Worm (Caenorhabditis elegans) whole organism, L3 larva: Measurements from ENCODE around the gene T01D1.8.
A peak's percentile ranks its signal among the peaks of the same experiment; 100 is the strongest.

ENCODE experiments used
- R02D3.7 ChIP-seq: fragments of 150-350 bp; optimal IDR thresholded peaks from 2 replicates; lab custom pipeline; 2014; ENCODE audit warnings: missing biosample characterization, missing genetic modification characterization
- ZK546.5 ChIP-seq: sonication (generic microtip); optimal IDR thresholded peaks from 2 replicates; lab custom pipeline; 2017; ENCODE audit warnings: missing biosample characterization, missing genetic modification characterization
- aly-2 ChIP-seq: fragments of 150-350 bp; optimal IDR thresholded peaks from 2 replicates; lab custom pipeline; 2014; ENCODE audit warnings: missing biosample characterization, missing genetic modification characterization
- ama-1 ChIP-seq: fragments of 150-350 bp; optimal IDR thresholded peaks from 2 replicates; lab custom pipeline; 2018
- ceh-16 ChIP-seq: sonication (generic microtip); optimal IDR thresholded peaks from 2 replicates; lab custom pipeline; 2017; ENCODE audit warnings: missing biosample characterization, missing genetic modification characterization
- ceh-28 ChIP-seq: fragments of 150-350 bp; optimal IDR thresholded peaks from 2 replicates; lab custom pipeline; 2014; ENCODE audit warnings: missing biosample characterization, missing genetic modification reagents, missing genetic modification characterization
- ceh-82 ChIP-seq: fragments of 150-350 bp; optimal IDR thresholded peaks from 2 replicates; lab custom pipeline; 2014; ENCODE audit warnings: missing biosample characterization, missing genetic modification characterization
- ceh-9 ChIP-seq: sonication (generic microtip); optimal IDR thresholded peaks from 2 replicates; lab custom pipeline; 2018; ENCODE audit warnings: missing biosample characterization, missing genetic modification characterization
- daf-12 ChIP-seq: fragments of 150-350 bp; optimal IDR thresholded peaks from 2 replicates; lab custom pipeline; 2014; ENCODE audit warnings: missing biosample characterization, missing genetic modification reagents, missing genetic modification characterization
- egl-27 ChIP-seq: sonication (generic microtip); optimal IDR thresholded peaks from 4 replicates; lab custom pipeline; 2017; ENCODE audit warnings: missing biosample characterization, missing genetic modification reagents, missing genetic modification characterization
- egl-5 ChIP-seq: fragments of 150-350 bp; optimal IDR thresholded peaks from 2 replicates; lab custom pipeline; 2017; ENCODE audit warnings: missing biosample characterization, missing genetic modification reagents, missing genetic modification characterization, inconsistent platforms
- elt-1 ChIP-seq: fragments of 150-350 bp; optimal IDR thresholded peaks from 2 replicates; lab custom pipeline; 2014; ENCODE audit warnings: missing biosample characterization, missing genetic modification characterization
- elt-2 ChIP-seq: sonication (generic microtip); optimal IDR thresholded peaks from 2 replicates; lab custom pipeline; 2016; ENCODE audit warnings: missing genetic modification reagents, mild to moderate bottlenecking, missing genetic modification characterization, missing compliant biosample characterization
- elt-3 ChIP-seq, 3 experiments: fragments of 150-350 bp in 1 of 3; sonication (generic microtip) in 2 of 3; optimal IDR thresholded peaks; 2 replicates in 2 of 3; 4 replicates in 1 of 3; lab custom pipeline; 2014 to 2017; ENCODE audit warnings: missing biosample characterization in 3 of 3, missing genetic modification characterization in 3 of 3
- eor-1 ChIP-seq, 2 experiments: fragments of 150-350 bp; optimal IDR thresholded peaks; 2 replicates each; lab custom pipeline; 2014 to 2018; ENCODE audit warnings: missing biosample characterization in 2 of 2, missing genetic modification characterization in 2 of 2
- fkh-10 ChIP-seq: sonication (generic microtip); optimal IDR thresholded peaks from 2 replicates; lab custom pipeline; 2017; ENCODE audit warnings: missing biosample characterization, missing genetic modification reagents, missing genetic modification characterization
- fkh-2 ChIP-seq: fragments of 150-350 bp; optimal IDR thresholded peaks from 2 replicates; lab custom pipeline; 2014; ENCODE audit warnings: missing biosample characterization, missing genetic modification reagents, missing genetic modification characterization
- fos-1 ChIP-seq: fragments of 150-350 bp; optimal IDR thresholded peaks from 2 replicates; lab custom pipeline; 2014; ENCODE audit warnings: missing biosample characterization, missing genetic modification characterization
- hmg-11 ChIP-seq: sonication (generic microtip); optimal IDR thresholded peaks from 2 replicates; lab custom pipeline; 2016; ENCODE audit warnings: missing genetic modification characterization, missing compliant biosample characterization
- jun-1 ChIP-seq: fragments of 150-350 bp; optimal IDR thresholded peaks from 2 replicates; lab custom pipeline; 2014; ENCODE audit warnings: missing biosample characterization, missing genetic modification reagents, missing genetic modification characterization
- lin-15B ChIP-seq: fragments of 150-350 bp; optimal IDR thresholded peaks from 2 replicates; lab custom pipeline; 2014; ENCODE audit warnings: missing biosample characterization, missing genetic modification characterization
- lin-39 ChIP-seq: fragments of 150-350 bp; optimal IDR thresholded peaks from 2 replicates; lab custom pipeline; 2018; ENCODE audit warnings: missing biosample characterization, missing genetic modification reagents, missing genetic modification characterization
- lsy-12 ChIP-seq: sonication (generic microtip); optimal IDR thresholded peaks from 2 replicates; lab custom pipeline; 2016; ENCODE audit warnings: mild to moderate bottlenecking, missing genetic modification characterization, missing compliant biosample characterization
- mdl-1 ChIP-seq: fragments of 150-350 bp; optimal IDR thresholded peaks from 2 replicates; lab custom pipeline; 2014; ENCODE audit warnings: missing biosample characterization, missing genetic modification characterization
- mml-1 ChIP-seq: fragments of 150-350 bp; sonication (generic microtip); optimal IDR thresholded peaks from 3 replicates; lab custom pipeline; 2014; ENCODE audit warnings: missing biosample characterization, missing genetic modification characterization
- nfya-1 ChIP-seq: sonication (generic microtip); optimal IDR thresholded peaks from 2 replicates; lab custom pipeline; 2017; ENCODE audit warnings: missing genetic modification characterization, mild to moderate bottlenecking, missing compliant biosample characterization, antibody characterized with exemption, moderate library complexity; ENCODE audit not compliant: insufficient read depth
- nhr-11 ChIP-seq: fragments of 150-350 bp; optimal IDR thresholded peaks from 2 replicates; lab custom pipeline; 2014; ENCODE audit warnings: missing biosample characterization, missing genetic modification characterization
- nhr-12 ChIP-seq: fragments of 150-350 bp; optimal IDR thresholded peaks from 2 replicates; lab custom pipeline; 2014; ENCODE audit warnings: missing biosample characterization, missing genetic modification characterization
- nhr-23 ChIP-seq: fragments of 150-350 bp; optimal IDR thresholded peaks from 2 replicates; lab custom pipeline; 2014; ENCODE audit warnings: missing biosample characterization, missing genetic modification reagents, missing genetic modification characterization
- nhr-237 ChIP-seq: fragments of 150-350 bp; optimal IDR thresholded peaks from 2 replicates; lab custom pipeline; 2014; ENCODE audit warnings: missing biosample characterization, missing genetic modification characterization
- nhr-25 ChIP-seq: sonication (generic microtip); optimal IDR thresholded peaks from 2 replicates; lab custom pipeline; 2017; ENCODE audit warnings: missing biosample characterization, missing genetic modification characterization
- nhr-28 ChIP-seq: fragments of 150-350 bp; optimal IDR thresholded peaks from 2 replicates; lab custom pipeline; 2014; ENCODE audit warnings: missing biosample characterization, missing genetic modification characterization
- nhr-43 ChIP-seq: sonication (generic microtip); optimal IDR thresholded peaks from 2 replicates; lab custom pipeline; 2016; ENCODE audit warnings: mild to moderate bottlenecking, missing genetic modification characterization, missing compliant biosample characterization; ENCODE audit not compliant: poor library complexity, severe bottlenecking
- nhr-76 ChIP-seq: fragments of 150-350 bp; sonication (generic microtip); optimal IDR thresholded peaks from 5 replicates; lab custom pipeline; 2014; ENCODE audit warnings: missing biosample characterization, missing genetic modification characterization
- nhr-77 ChIP-seq: fragments of 150-350 bp; optimal IDR thresholded peaks from 2 replicates; lab custom pipeline; 2014; ENCODE audit warnings: missing biosample characterization, missing genetic modification characterization
- pqm-1 ChIP-seq: fragments of 150-350 bp; optimal IDR thresholded peaks from 2 replicates; lab custom pipeline; 2017; ENCODE audit warnings: missing biosample characterization, missing genetic modification characterization, inconsistent platforms
- sea-2 ChIP-seq: fragments of 150-350 bp; sonication (generic microtip); optimal IDR thresholded peaks from 4 replicates; lab custom pipeline; 2014; ENCODE audit warnings: missing biosample characterization, missing genetic modification reagents, missing genetic modification characterization
- skn-1 ChIP-seq: fragments of 150-350 bp; optimal IDR thresholded peaks from 2 replicates; lab custom pipeline; 2014; ENCODE audit warnings: missing biosample characterization, missing genetic modification characterization
- snpc-4 ChIP-seq: fragments of 150-350 bp; optimal IDR thresholded peaks from 2 replicates; lab custom pipeline; 2014; ENCODE audit warnings: missing biosample characterization, missing genetic modification characterization
- unc-62 ChIP-seq: fragments of 150-350 bp; sonication (generic microtip); optimal IDR thresholded peaks from 4 replicates; lab custom pipeline; 2014; ENCODE audit warnings: missing biosample characterization, missing genetic modification reagents, missing genetic modification characterization
- zag-1 ChIP-seq: fragments of 150-350 bp; optimal IDR thresholded peaks from 2 replicates; lab custom pipeline; 2014; ENCODE audit warnings: missing biosample characterization, missing genetic modification characterization
- ztf-11 ChIP-seq: fragments of 150-350 bp; optimal IDR thresholded peaks from 2 replicates; lab custom pipeline; 2014; ENCODE audit warnings: missing biosample characterization, missing genetic modification characterization
- ztf-4 ChIP-seq: fragments of 150-350 bp; optimal IDR thresholded peaks from 2 replicates; lab custom pipeline; 2014; ENCODE audit warnings: missing biosample characterization, missing genetic modification characterization

The T01D1.8 gene

ce11 chrII:217308-217707 lies 30.8 kb downstream of the T01D1.8 start:
- TF ChIP-seq fkh-2 (no peak), nhr-43 (tag; lab: Kevin White, UChicago) (no peak), mml-1 (tag; lab: Kevin White, UChicago) (no peak), ztf-4 (tag; lab: Kevin White, UChicago) (no peak), jun-1 (tag; lab: Kevin White, UChicago) (no peak), ceh-82 (tag; lab: Kevin White, UChicago) (no peak), hmg-11 (tag; lab: Kevin White, UChicago) (no peak), nhr-77 (tag; lab: Kevin White, UChicago) (no peak), egl-5 (tag; lab: Kevin White, UChicago) (no peak)
- TF ChIP-seq, all 47 proteins: peak for 0

ce11 chrII:219846-220503 lies 33.4 kb downstream of the T01D1.8 start:
- TF ChIP-seq eor-1 (tag; optimal IDR thresholded peaks at IDR 0.05; lab: Kevin White, UChicago) (no peak), nhr-12 (tag; lab: Kevin White, UChicago) (no peak), ceh-16 (tag; lab: Kevin White, UChicago) (no peak), R02D3.7 (tag; lab: Kevin White, UChicago) (no peak), fos-1 (tag; lab: Kevin White, UChicago) (no peak), aly-2 (no peak), egl-5 (tag; lab: Kevin White, UChicago) (no peak), ceh-28 (tag; lab: Kevin White, UChicago) (no peak), nhr-11 (tag; lab: Kevin White, UChicago) (no peak), unc-62 (no peak), elt-3 (tag; optimal IDR thresholded peaks at IDR 0.05; lab: Kevin White, UChicago) (no peak)

DNA sequence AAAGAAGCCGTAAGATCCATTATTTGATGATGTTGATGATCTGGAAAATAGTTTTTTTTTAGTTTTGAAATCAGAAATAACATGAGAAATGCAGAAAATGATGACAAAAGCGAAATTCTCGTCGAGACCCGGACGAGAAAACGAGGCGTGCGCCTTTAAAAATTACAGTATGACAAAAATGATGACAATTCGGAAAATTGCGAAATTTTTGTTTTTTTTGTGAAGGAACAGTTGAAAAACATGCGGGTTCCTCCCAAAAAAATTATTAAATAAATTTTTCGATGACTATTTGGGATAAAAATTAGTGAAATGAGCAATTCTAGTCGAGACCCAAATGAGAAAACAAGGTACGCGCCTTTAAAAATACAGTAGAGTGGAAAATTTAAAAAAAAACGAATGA lies 34.1 kb downstream of the T01D1.8 start, which contains the start of gene ubxn-3:
Gene ubxn-3, minus strand, starts transcription at position 66 of the 400 bp plus-strand sequence.
- no peak for TF ChIP-seq lin-15B (tag; lab: Kevin White, UChicago)
- no peak for TF ChIP-seq ztf-11 (tag; lab: Kevin White, UChicago)
- no peak for TF ChIP-seq jun-1 (tag; lab: Kevin White, UChicago)
- no peak for TF ChIP-seq elt-2 (tag; lab: Kevin White, UChicago)
- no peak for TF ChIP-seq egl-27
- no peak for TF ChIP-seq nhr-237 (tag; lab: Kevin White, UChicago)
- TF ChIP-seq elt-1 = no peak
- TF ChIP-seq skn-1 (tag; lab: Kevin White, UChicago) = no peak
- TF ChIP-seq ama-1 = no peak
- TF ChIP-seq ceh-82 (tag; lab: Kevin White, UChicago) = no peak
- no peak for TF ChIP-seq aly-2
- TF ChIP-seq nhr-23 (tag; lab: Kevin White, UChicago) = no peak

DNA sequence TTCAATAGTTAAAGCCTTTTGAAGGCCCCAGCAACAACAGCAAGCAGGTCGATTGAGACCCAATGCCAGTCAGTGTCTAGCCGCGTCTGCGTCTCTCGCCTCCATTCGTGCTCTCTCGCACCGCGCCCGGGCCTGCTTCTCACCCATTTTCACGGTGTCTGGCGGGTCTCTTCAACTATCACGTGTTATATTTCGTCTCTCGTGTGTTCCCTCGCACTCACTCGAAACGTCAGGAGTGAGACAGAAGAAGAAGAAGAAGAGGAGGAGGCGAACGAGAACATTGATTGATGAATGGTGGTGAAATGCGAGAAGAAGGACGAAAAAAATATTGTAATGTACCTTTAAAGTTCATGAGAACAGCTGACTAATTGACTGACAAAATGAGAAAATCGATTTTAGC lies 34.7 kb downstream of the T01D1.8 start:
- no peak for TF ChIP-seq eor-1 (tag; optimal IDR thresholded peaks at IDR 0.05; lab: Kevin White, UChicago)
- TF ChIP-seq elt-1 = peak; percentile 66
- TF ChIP-seq ceh-28 (tag; lab: Kevin White, UChicago) = peak; percentile 75
- peak; percentile 37 for TF ChIP-seq snpc-4 (tag; lab: Kevin White, UChicago)
- TF ChIP-seq R02D3.7 (tag; lab: Kevin White, UChicago) = peak; percentile 3
- no peak for TF ChIP-seq mml-1 (tag; lab: Kevin White, UChicago)
- TF ChIP-seq nhr-77 (tag; lab: Kevin White, UChicago) = no peak
- TF ChIP-seq egl-5 (tag; lab: Kevin White, UChicago) = peak; percentile 15
- no peak for TF ChIP-seq ceh-16 (tag; lab: Kevin White, UChicago)
- no peak for TF ChIP-seq nhr-76
- no peak for TF ChIP-seq daf-12 (tag; lab: Kevin White, UChicago)
- TF ChIP-seq zag-1 (tag; lab: Kevin White, UChicago) = no peak
- peak; percentile 37 for TF ChIP-seq skn-1 (tag; lab: Kevin White, UChicago)
- no peak for TF ChIP-seq nhr-43 (tag; lab: Kevin White, UChicago)
- peak; percentile 46 for TF ChIP-seq pqm-1
- TF ChIP-seq hmg-11 (tag; lab: Kevin White, UChicago) = peak; percentile 85
- peak; percentile 34 for TF ChIP-seq lsy-12 (tag; lab: Kevin White, UChicago)
- TF ChIP-seq sea-2 (GFP tag; lab: Kevin White, UChicago) = no peak
- peak; percentile 96 for TF ChIP-seq nhr-25 (tag; lab: Kevin White, UChicago)
- no peak for TF ChIP-seq ZK546.5 (tag; lab: Kevin White, UChicago)
- peak; percentile 81 for TF ChIP-seq nhr-23 (tag; lab: Kevin White, UChicago)
- no peak for TF ChIP-seq nhr-12 (tag; lab: Kevin White, UChicago)
- peak; percentile 86 for TF ChIP-seq nfya-1 (tag; lab: Kevin White, UChicago)
- no peak for TF ChIP-seq ceh-9 (tag; lab: Kevin White, UChicago)
- TF ChIP-seq nhr-11 (tag; lab: Kevin White, UChicago) = no peak
- TF ChIP-seq ama-1 = peak; percentile 41
- no peak for TF ChIP-seq aly-2
- no peak for TF ChIP-seq fkh-10 (GFP tag; lab: Kevin White, UChicago)
- TF ChIP-seq fkh-2 = no peak
- peak; percentile 40 for TF ChIP-seq mdl-1 (tag; lab: Kevin White, UChicago)
- no peak for TF ChIP-seq ztf-11 (tag; lab: Kevin White, UChicago)
- TF ChIP-seq nhr-28 = no peak
- peak; percentile 95 for TF ChIP-seq lin-39 (tag; lab: Kevin White, UChicago)
- TF ChIP-seq ceh-82 (tag; lab: Kevin White, UChicago) = no peak
- no peak for TF ChIP-seq nhr-237 (tag; lab: Kevin White, UChicago)
